Worm (Caenorhabditis elegans): ENCODE measurements around the gene C15C7.6.
A peak's percentile ranks its signal among the peaks of the same experiment; 100 is the strongest.

The C15C7.6 gene

ce11 chrX:3202350-3202749 lies 32.0 kb upstream of the C15C7.6 start:
- no peak for TF ChIP-seq rec-8 (tag; optimal IDR thresholded peaks at IDR 0.05)
- TF ChIP-seq nhr-120 (GFP tag; IDR thresholded peaks at IDR 0.05): no peak
- TF ChIP-seq hlh-12 (tag; optimal IDR thresholded peaks at IDR 0.05): no peak
- TF ChIP-seq nhr-179 (tag; optimal IDR thresholded peaks at IDR 0.05): no peak
- TF ChIP-seq nfyb-1 (GFP tag; IDR thresholded peaks at IDR 0.05): no peak
- TF ChIP-seq atf-7 (tag; optimal IDR thresholded peaks at IDR 0.05): no peak
- TF ChIP-seq ama-1 (optimal IDR thresholded peaks at IDR 0.05): no peak
- TF ChIP-seq ama-1 (GFP tag; optimal IDR thresholded peaks at IDR 0.05): no peak

- TF ChIP-seq ceh-27 (GFP tag; optimal IDR thresholded peaks at IDR 0.05) (no peak), zfh-2 (GFP tag; conservative IDR thresholded peaks at IDR 0.05) (0 out of 2 replicates have a peak, but pooled peaks have one; percentile 8), ztf-22 (GFP tag; optimal IDR thresholded peaks at IDR 0.05) (no peak), hrde-1 (tag; optimal IDR thresholded peaks at IDR 0.05; ENCODE audit: borderline replicate concordance) (no peak), nhr-27 (tag; optimal IDR thresholded peaks at IDR 0.05) (no peak)
Observed at ce11 chrX:3199249-3199648, 28.9 kb upstream of the C15C7.6 start, which contains the start of gene fax-1. Gene fax-1, minus strand, starts transcription at chrX:3199349.

- TF ChIP-seq zfh-2 (GFP tag; conservative IDR thresholded peaks at IDR 0.05): peak; percentile 80
- no peak for TF ChIP-seq somi-1 (GFP tag; optimal IDR thresholded peaks at IDR 0.05)
Observed at ce11 chrX:3197319-3197718, 27.0 kb upstream of the C15C7.6 start.

ce11 chrX:3191353-3192065 lies 21.2 kb upstream of the C15C7.6 start:
- no peak for TF ChIP-seq ceh-100 (GFP tag; IDR thresholded peaks at IDR 0.05)
- no peak for TF ChIP-seq sptf-2 (GFP tag; optimal IDR thresholded peaks at IDR 0.05)
- TF ChIP-seq K12H6.12 (tag; optimal IDR thresholded peaks at IDR 0.05): peak; percentile 29
- TF ChIP-seq ztf-28 (GFP tag; IDR thresholded peaks at IDR 0.05): no peak
- TF ChIP-seq zfh-2 (GFP tag; conservative IDR thresholded peaks at IDR 0.05): peak; percentile 20; the same call in 1 of the 2 replicates
- TF ChIP-seq K11D2.4 (GFP tag; IDR thresholded peaks at IDR 0.05): no peak
- TF ChIP-seq attf-6 (GFP tag; IDR thresholded peaks at IDR 0.05): no peak
- no peak for TF ChIP-seq ztf-3 (GFP tag; optimal IDR thresholded peaks at IDR 0.05)
- TF ChIP-seq T26A5.8 (tag; optimal IDR thresholded peaks at IDR 0.05): no peak
- no peak for TF ChIP-seq madf-6 (GFP tag; IDR thresholded peaks at IDR 0.05)
- no peak for TF ChIP-seq lin-35 (GFP tag; optimal IDR thresholded peaks at IDR 0.05)
- TF ChIP-seq ztf-25 (GFP tag; IDR thresholded peaks at IDR 0.05): no peak
- TF ChIP-seq bed-2 (GFP tag; IDR thresholded peaks at IDR 0.05): no peak

- TF ChIP-seq sdz-38 (tag; optimal IDR thresholded peaks at IDR 0.05): no peak
- no peak for TF ChIP-seq B0261.1 (tag; optimal IDR thresholded peaks at IDR 0.05)
- no peak for TF ChIP-seq bed-2 (GFP tag; IDR thresholded peaks at IDR 0.05)
- no peak for TF ChIP-seq nfya-1 (tag; optimal IDR thresholded peaks at IDR 0.05; ENCODE audit: borderline replicate concordance, insufficient read depth)
- no peak for TF ChIP-seq T26A5.8 (tag; optimal IDR thresholded peaks at IDR 0.05)
- TF ChIP-seq F57C9.4 (tag; optimal IDR thresholded peaks at IDR 0.05): no peak
- TF ChIP-seq ccch-3 (GFP tag; optimal IDR thresholded peaks at IDR 0.05): no peak
- no peak for TF ChIP-seq ztf-25 (GFP tag; IDR thresholded peaks at IDR 0.05)
- no peak for TF ChIP-seq madf-3 (GFP tag; IDR thresholded peaks at IDR 0.05)
- TF ChIP-seq D2030.7 (GFP tag; IDR thresholded peaks at IDR 0.05): no peak
- no peak for TF ChIP-seq let-607 (tag; optimal IDR thresholded peaks at IDR 0.05)
- no peak for TF ChIP-seq repo-1 (tag; optimal IDR thresholded peaks at IDR 0.05)
- TF ChIP-seq madf-6 (GFP tag; IDR thresholded peaks at IDR 0.05): no peak
- TF ChIP-seq ceh-79 (tag; optimal IDR thresholded peaks at IDR 0.05): no peak
Observed at ce11 chrX:3190193-3190592, 19.8 kb upstream of the C15C7.6 start.

All from whole organism, young adult.